Worm (Caenorhabditis elegans) whole organism, L2 larva: ENCODE measurements around the gene F46C5.6.

Source experiments
- blmp-1 ChIP-seq: sonication (generic microtip); optimal IDR thresholded peaks from 2 replicates; lab custom pipeline; 2017; ENCODE audit warnings: missing genetic modification characterization, mild to moderate bottlenecking, missing compliant biosample characterization, antibody characterized with exemption, moderate library complexity; ENCODE audit not compliant: insufficient read depth
- egl-27 ChIP-seq: sonication (generic microtip); optimal IDR thresholded peaks from 3 replicates; lab custom pipeline; 2017; ENCODE audit warnings: missing biosample characterization, missing genetic modification reagents, missing genetic modification characterization
- lin-13 ChIP-seq: fragments of 150-350 bp; optimal IDR thresholded peaks from 2 replicates; lab custom pipeline; 2014; ENCODE audit warnings: missing biosample characterization, missing genetic modification reagents, missing genetic modification characterization
- nhr-10 ChIP-seq: sonication (generic microtip); optimal IDR thresholded peaks from 2 replicates; lab custom pipeline; 2017; ENCODE audit warnings: missing biosample characterization, missing genetic modification characterization
- unc-39 ChIP-seq: fragments of 150-350 bp; optimal IDR thresholded peaks from 2 replicates; lab custom pipeline; 2014; ENCODE audit warnings: missing biosample characterization, missing genetic modification characterization
- ztf-4 ChIP-seq: fragments of 150-350 bp; optimal IDR thresholded peaks from 2 replicates; lab custom pipeline; 2014; ENCODE audit warnings: missing biosample characterization, missing genetic modification characterization

ce11 chrII:8890530-8890929 is 46.2 kb upstream of the F46C5.6 start:
- TF ChIP-seq blmp-1 (tag; lab: Kevin White, UChicago) (no peak), unc-39 (no peak), egl-27 (tag; lab: Kevin White, UChicago) (no peak), ztf-4 (tag; lab: Kevin White, UChicago) (no peak), nhr-10 (tag; lab: Kevin White, UChicago) (no peak), lin-13 (no peak)
